Worm (Caenorhabditis elegans): ENCODE measurements around the gene lgc-31.

lgc-31 gene

ce11 chrV:15479107-15479506 is 42.7 kb downstream of the lgc-31 start:
- TF ChIP-seq ztf-11 (tag; optimal IDR thresholded peaks at IDR 0.05): no peak
- TF ChIP-seq nhr-43 (tag; optimal IDR thresholded peaks at IDR 0.05; ENCODE audit: poor library complexity, severe bottlenecking): no peak
- no peak for TF ChIP-seq ztf-4 (tag; optimal IDR thresholded peaks at IDR 0.05)
- TF ChIP-seq pqm-1 (tag; optimal IDR thresholded peaks at IDR 0.05): peak; percentile 68
- no peak for TF ChIP-seq mml-1 (tag; optimal IDR thresholded peaks at IDR 0.05)
- no peak for TF ChIP-seq fkh-2 (tag; optimal IDR thresholded peaks at IDR 0.05)
- TF ChIP-seq ama-1 (optimal IDR thresholded peaks at IDR 0.05): no peak
- TF ChIP-seq elt-2 (tag; optimal IDR thresholded peaks at IDR 0.05): peak; percentile 45

- TF ChIP-seq sea-2 (GFP tag; optimal IDR thresholded peaks at IDR 0.05): no peak
- TF ChIP-seq ceh-82 (tag; optimal IDR thresholded peaks at IDR 0.05): no peak
- no peak for TF ChIP-seq nhr-43 (tag; optimal IDR thresholded peaks at IDR 0.05; ENCODE audit: poor library complexity, severe bottlenecking)
- no peak for TF ChIP-seq ztf-4 (tag; optimal IDR thresholded peaks at IDR 0.05)
- TF ChIP-seq elt-1 (tag; optimal IDR thresholded peaks at IDR 0.05): no peak
- no peak for TF ChIP-seq nhr-77 (tag; optimal IDR thresholded peaks at IDR 0.05)
- TF ChIP-seq pha-4 (tag; optimal IDR thresholded peaks at IDR 0.05): peak; percentile 52
- no peak for TF ChIP-seq tbx-2 (tag; optimal IDR thresholded peaks at IDR 0.05)
- no peak for TF ChIP-seq fkh-10 (GFP tag; optimal IDR thresholded peaks at IDR 0.05)
- no peak for TF ChIP-seq lin-39 (tag; optimal IDR thresholded peaks at IDR 0.05)
- no peak for TF ChIP-seq daf-12 (tag; optimal IDR thresholded peaks at IDR 0.05)
- TF ChIP-seq ceh-9 (tag; optimal IDR thresholded peaks at IDR 0.05): no peak
- TF ChIP-seq nhr-67 (tag; optimal IDR thresholded peaks at IDR 0.05): no peak
- peak; percentile 40 for TF ChIP-seq elt-2 (tag; optimal IDR thresholded peaks at IDR 0.05)
- no peak for TF ChIP-seq nhr-11 (tag; optimal IDR thresholded peaks at IDR 0.05)
- peak; percentile 54 for TF ChIP-seq pqm-1 (tag; optimal IDR thresholded peaks at IDR 0.05)
- no peak for TF ChIP-seq nhr-25 (tag; optimal IDR thresholded peaks at IDR 0.05)
- no peak for TF ChIP-seq eor-1 (tag; optimal IDR thresholded peaks at IDR 0.05)
- no peak for TF ChIP-seq unc-62 (GFP tag; optimal IDR thresholded peaks at IDR 0.05)
- no peak for TF ChIP-seq mdl-1 (tag; optimal IDR thresholded peaks at IDR 0.05)
- no peak for TF ChIP-seq ZK546.5 (tag; optimal IDR thresholded peaks at IDR 0.05)
These were observed 43.2 kb downstream of the lgc-31 start, which contains the start of gene C06B8.2 for ce11 chrV:15478597-15478996. C06B8.2 (minus strand) TSS chrV:15478749.

DNA sequence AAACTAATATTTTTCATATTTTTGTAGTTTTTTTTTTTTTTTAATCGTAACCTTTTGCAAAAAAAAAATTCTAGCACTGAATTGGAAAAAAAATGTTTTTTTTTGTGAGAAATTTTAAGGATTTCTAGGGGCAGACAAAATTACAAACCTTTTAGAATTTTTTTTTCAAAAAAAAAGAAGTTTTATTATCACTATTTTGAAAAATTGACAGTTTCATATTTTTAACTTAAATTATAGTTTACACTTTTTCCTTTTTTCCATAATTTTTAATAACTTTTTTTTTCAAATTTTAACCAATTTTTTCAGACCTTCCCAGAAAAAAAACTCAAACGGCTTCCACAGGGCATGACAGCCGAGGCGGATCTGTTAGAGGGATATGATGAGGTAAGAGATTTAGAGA is 50.8 kb downstream of the lgc-31 start, which contains the start of gene dpf-1:
Gene dpf-1, plus strand, starts transcription at position 301 of the 400 bp plus-strand sequence.
- no peak for TF ChIP-seq mml-1 (tag; optimal IDR thresholded peaks at IDR 0.05)
- TF ChIP-seq elt-2 (tag; optimal IDR thresholded peaks at IDR 0.05): no peak
- no peak for TF ChIP-seq fkh-10 (GFP tag; optimal IDR thresholded peaks at IDR 0.05)
- TF ChIP-seq sea-2 (GFP tag; optimal IDR thresholded peaks at IDR 0.05): no peak
- no peak for TF ChIP-seq R02D3.7 (tag; optimal IDR thresholded peaks at IDR 0.05)
- no peak for TF ChIP-seq ZK546.5 (tag; optimal IDR thresholded peaks at IDR 0.05)
- no peak for TF ChIP-seq nhr-23 (tag; optimal IDR thresholded peaks at IDR 0.05)
- no peak for TF ChIP-seq lin-15B (tag; optimal IDR thresholded peaks at IDR 0.05)
- no peak for TF ChIP-seq ceh-16 (tag; optimal IDR thresholded peaks at IDR 0.05)
- TF ChIP-seq ztf-11 (tag; optimal IDR thresholded peaks at IDR 0.05): no peak
- TF ChIP-seq fos-1 (tag; optimal IDR thresholded peaks at IDR 0.05): no peak

ce11 chrV:15466719-15467118 is 55.1 kb downstream of the lgc-31 start:
- TF ChIP-seq elt-1 (tag; optimal IDR thresholded peaks at IDR 0.05) (no peak), eor-1 (tag; optimal IDR thresholded peaks at IDR 0.05) (no peak), mdl-1 (tag; optimal IDR thresholded peaks at IDR 0.05) (no peak), fos-1 (tag; optimal IDR thresholded peaks at IDR 0.05) (no peak), tbx-2 (tag; optimal IDR thresholded peaks at IDR 0.05) (no peak), pha-4 (tag; optimal IDR thresholded peaks at IDR 0.05) (no peak), nhr-25 (tag; optimal IDR thresholded peaks at IDR 0.05) (no peak), daf-12 (tag; optimal IDR thresholded peaks at IDR 0.05) (no peak), aly-2 (tag; optimal IDR thresholded peaks at IDR 0.05) (no peak), ceh-16 (tag; optimal IDR thresholded peaks at IDR 0.05) (no peak), nhr-76 (tag; optimal IDR thresholded peaks at IDR 0.05) (no peak), hmg-11 (tag; optimal IDR thresholded peaks at IDR 0.05) (no peak), elt-3 (tag; optimal IDR thresholded peaks at IDR 0.05) (no peak), lin-39 (tag; optimal IDR thresholded peaks at IDR 0.05) (no peak)

- TF ChIP-seq mdl-1 (tag; optimal IDR thresholded peaks at IDR 0.05) (no peak), zag-1 (tag; optimal IDR thresholded peaks at IDR 0.05) (no peak), nhr-23 (tag; optimal IDR thresholded peaks at IDR 0.05) (no peak), lsy-12 (tag; optimal IDR thresholded peaks at IDR 0.05) (no peak), nhr-11 (tag; optimal IDR thresholded peaks at IDR 0.05) (no peak), hmg-11 (tag; optimal IDR thresholded peaks at IDR 0.05) (no peak)
These were observed 55.8 kb downstream of the lgc-31 start for ce11 chrV:15466017-15466416.

Data from whole organism, L3 larva.